Fruit fly (Drosophila melanogaster) whole organism, wandering third instar larva: ENCODE results near the gene CG12420.

Source experiments
- CrebA ChIP-seq: fragments of 200-800 bp; sonication (Bioruptor generic); optimal IDR thresholded peaks from 2 replicates; lab custom pipeline; 2016; ENCODE audit warnings: missing biosample characterization, mild to moderate bottlenecking, missing genetic modification characterization, borderline replicate concordance
- Hr78 ChIP-seq: fragments of >200 bp; optimal IDR thresholded peaks from 2 replicates; lab custom pipeline; 2017; ENCODE audit warnings: missing biosample characterization, missing genetic modification characterization
- Jra ChIP-seq: sonication (Bioruptor generic); optimal IDR thresholded peaks from 2 replicates; lab custom pipeline; 2016; ENCODE audit warnings: missing biosample characterization, missing genetic modification characterization
- pan ChIP-seq: fragments of >200 bp; optimal IDR thresholded peaks from 2 replicates; lab custom pipeline; 2017

dm6 chr3R:10225390-10225789 is 2.9 kb downstream of the CG12420 start, which contains the start of gene CG42795:
- TF ChIP-seq CrebA (GFP tag; lab: Kevin White, UChicago) (no peak), pan (lab: Kevin White, UChicago) (no peak), Jra (GFP tag; lab: Kevin White, UChicago) (no peak), Hr78 (no peak)
